Worm (Caenorhabditis elegans) whole organism, late embryonic: Measurements from ENCODE around the gene sdz-31.
A peak's percentile ranks its signal among the peaks of the same experiment; 100 is the strongest.

Source experiments
- C08G9.2 ChIP-seq: sonication (generic microtip); optimal IDR thresholded peaks from 2 replicates; lab custom pipeline; 2016; ENCODE audit warnings: mild to moderate bottlenecking, missing genetic modification characterization, moderate library complexity, missing compliant biosample characterization
- F13H6.1 ChIP-seq: sonication (generic microtip); optimal IDR thresholded peaks from 2 replicates; lab custom pipeline; 2016; ENCODE audit warnings: missing genetic modification characterization, missing compliant biosample characterization
- K02D7.2 ChIP-seq: sonication (generic microtip); optimal IDR thresholded peaks from 2 replicates; lab custom pipeline; 2017; ENCODE audit warnings: mild to moderate bottlenecking, missing genetic modification characterization, missing compliant biosample characterization
- K09A11.1 ChIP-seq: sonication (generic microtip); optimal IDR thresholded peaks from 2 replicates; lab custom pipeline; 2017; ENCODE audit warnings: antibody characterized with exemption, mild to moderate bottlenecking, missing genetic modification characterization, missing compliant biosample characterization; ENCODE audit not compliant: insufficient read depth
- T23F11.4 ChIP-seq: fragments of 200-800 bp; sonication (Bioruptor generic); optimal IDR thresholded peaks from 2 replicates; lab custom pipeline; 2018; ENCODE audit warnings: mild to moderate bottlenecking, missing genetic modification characterization, missing compliant biosample characterization
- Y22D7AL.16 ChIP-seq: sonication (generic microtip); optimal IDR thresholded peaks from 2 replicates; lab custom pipeline; 2016; ENCODE audit warnings: missing genetic modification characterization, missing compliant biosample characterization
- ceh-14 ChIP-seq: sonication (generic microtip); optimal IDR thresholded peaks from 2 replicates; lab custom pipeline; 2016; ENCODE audit warnings: missing genotype, missing genetic modification characterization, missing compliant biosample characterization
- ceh-18 ChIP-seq: sonication (generic microtip); optimal IDR thresholded peaks from 2 replicates; lab custom pipeline; 2016; ENCODE audit warnings: missing genetic modification characterization, missing compliant biosample characterization
- ceh-24 ChIP-seq: sonication (generic microtip); optimal IDR thresholded peaks from 2 replicates; lab custom pipeline; 2016; ENCODE audit warnings: mild to moderate bottlenecking, missing genetic modification characterization, missing compliant biosample characterization
- ceh-30 ChIP-seq: fragments of 150-350 bp; optimal IDR thresholded peaks from 2 replicates; lab custom pipeline; 2014; ENCODE audit warnings: missing biosample characterization, missing genetic modification characterization
- ceh-31 ChIP-seq: sonication (generic microtip); optimal IDR thresholded peaks from 2 replicates; lab custom pipeline; 2016; ENCODE audit warnings: missing genetic modification characterization, missing compliant biosample characterization
- ceh-45 ChIP-seq: fragments of 200-800 bp; sonication (Bioruptor generic); IDR thresholded peaks from 2 replicates; pipeline ENCODE4 v1.3.6; 2022; ENCODE audit warnings: missing genetic modification reagents, missing genetic modification characterization, missing compliant biosample characterization
- elt-2 ChIP-seq: sonication (generic microtip); optimal IDR thresholded peaks from 2 replicates; lab custom pipeline; 2016; ENCODE audit warnings: missing genetic modification reagents, missing genetic modification characterization, missing compliant biosample characterization
- elt-4 ChIP-seq: sonication (generic microtip); optimal IDR thresholded peaks from 2 replicates; lab custom pipeline; 2016; ENCODE audit warnings: missing genetic modification characterization, missing compliant biosample characterization
- ets-4 ChIP-seq: sonication (generic microtip); optimal IDR thresholded peaks from 2 replicates; lab custom pipeline; 2016; ENCODE audit warnings: missing genetic modification characterization, missing compliant biosample characterization
- fax-1 ChIP-seq: sonication (generic microtip); optimal IDR thresholded peaks from 2 replicates; lab custom pipeline; 2016; ENCODE audit warnings: missing genotype, missing genetic modification characterization, missing compliant biosample characterization
- fkh-10 ChIP-seq: fragments of 150-350 bp; optimal IDR thresholded peaks from 2 replicates; lab custom pipeline; 2014; ENCODE audit warnings: missing biosample characterization, missing genetic modification reagents, missing genetic modification characterization
- fkh-6 ChIP-seq: sonication (generic microtip); optimal IDR thresholded peaks from 2 replicates; lab custom pipeline; 2016; ENCODE audit warnings: missing genetic modification characterization, missing compliant biosample characterization
- gmeb-2 ChIP-seq: sonication (generic microtip); optimal IDR thresholded peaks from 2 replicates; lab custom pipeline; 2016; ENCODE audit warnings: missing genetic modification characterization, inconsistent platforms, missing compliant biosample characterization
- lin-11 ChIP-seq: fragments of 200-800 bp; sonication (Bioruptor generic); optimal IDR thresholded peaks from 2 replicates; lab custom pipeline; 2018; ENCODE audit warnings: mild to moderate bottlenecking, missing genetic modification characterization, missing compliant biosample characterization
- madf-2 ChIP-seq: sonication (generic microtip); optimal IDR thresholded peaks from 2 replicates; lab custom pipeline; 2017; ENCODE audit warnings: missing genetic modification characterization, missing compliant biosample characterization
- nfya-1 ChIP-seq: sonication (generic microtip); optimal IDR thresholded peaks from 2 replicates; lab custom pipeline; 2017; ENCODE audit warnings: missing genetic modification characterization, mild to moderate bottlenecking, missing compliant biosample characterization, antibody characterized with exemption, moderate library complexity
- nhr-232 ChIP-seq: sonication (generic microtip); optimal IDR thresholded peaks from 2 replicates; lab custom pipeline; 2016; ENCODE audit warnings: missing genetic modification characterization, missing compliant biosample characterization
- npax-4 ChIP-seq: sonication (generic microtip); optimal IDR thresholded peaks from 2 replicates; lab custom pipeline; 2016; ENCODE audit warnings: missing genetic modification characterization, missing compliant biosample characterization
- odd-2 ChIP-seq: sonication (generic microtip); optimal IDR thresholded peaks from 2 replicates; lab custom pipeline; 2017; ENCODE audit warnings: antibody characterized with exemption, mild to moderate bottlenecking, missing genetic modification characterization, missing compliant biosample characterization
- pha-2 ChIP-seq: sonication (generic microtip); optimal IDR thresholded peaks from 2 replicates; lab custom pipeline; 2017; ENCODE audit warnings: mild to moderate bottlenecking, missing genetic modification characterization, missing compliant biosample characterization
- pqm-1 ChIP-seq: sonication (generic microtip); optimal IDR thresholded peaks from 2 replicates; lab custom pipeline; 2016; ENCODE audit warnings: missing genetic modification characterization, missing compliant biosample characterization
- pros-1 ChIP-seq: fragments of 150-350 bp; optimal IDR thresholded peaks from 2 replicates; lab custom pipeline; 2014; ENCODE audit warnings: missing biosample characterization, missing genetic modification reagents, missing genetic modification characterization
- ref-2 ChIP-seq: sonication (generic microtip); optimal IDR thresholded peaks from 2 replicates; lab custom pipeline; 2016; ENCODE audit warnings: missing genetic modification characterization, missing compliant biosample characterization
- rnt-1 ChIP-seq: sonication (generic microtip); optimal IDR thresholded peaks from 2 replicates; lab custom pipeline; 2016; ENCODE audit warnings: missing genetic modification characterization, missing compliant biosample characterization
- sox-2 ChIP-seq: fragments of 200-800 bp; sonication (Bioruptor generic); IDR thresholded peaks from 2 replicates; pipeline ENCODE4 v1.3.6; 2022; ENCODE audit warnings: missing genetic modification reagents, missing genetic modification characterization, missing compliant biosample characterization
- tbx-2 ChIP-seq: sonication (generic microtip); optimal IDR thresholded peaks from 2 replicates; lab custom pipeline; 2016; ENCODE audit warnings: missing genetic modification characterization, missing compliant biosample characterization
- unc-3 ChIP-seq, 2 experiments: fragments of 200-800 bp in 1 of 2; sonication (Bioruptor generic) in 1 of 2; sonication (generic microtip) in 1 of 2; conservative IDR thresholded peaks in 1 of 2; optimal IDR thresholded peaks in 1 of 2; 2 replicates each; pipeline versions ENCODE4 v1.3.6 to Lab custom; 2016 to 2022; ENCODE audit warnings: missing compliant biosample characterization in 2 of 2, missing genetic modification characterization in 2 of 2, missing genetic modification reagents in 1 of 2
- unc-42 ChIP-seq: sonication (generic microtip); optimal IDR thresholded peaks from 2 replicates; lab custom pipeline; 2016; ENCODE audit warnings: missing genotype, missing genetic modification characterization, missing compliant biosample characterization
- unc-55 ChIP-seq: sonication (generic microtip); optimal IDR thresholded peaks from 2 replicates; lab custom pipeline; 2017; ENCODE audit warnings: missing biosample characterization, missing genetic modification reagents, missing genetic modification characterization

The sdz-31 gene

ce11 chrV:9855920-9856852 lies 23.8 kb upstream of the sdz-31 start:
- TF ChIP-seq ceh-31 (tag; lab: Kevin White, UChicago) (peak; percentile 21), unc-42 (tag; lab: Kevin White, UChicago) (no peak), nfya-1 (tag; lab: Kevin White, UChicago) (peak; percentile 23), ceh-18 (tag; lab: Kevin White, UChicago) (peak; percentile 18), ref-2 (peak; percentile 31), pros-1 (tag; lab: Kevin White, UChicago) (peak; percentile 32), pha-2 (tag; lab: Kevin White, UChicago) (peak; percentile 12), tbx-2 (tag; lab: Kevin White, UChicago) (peak; percentile 24), elt-2 (tag; lab: Kevin White, UChicago) (peak; percentile 3), C08G9.2 (peak; percentile 1), Y22D7AL.16 (tag; lab: Kevin White, UChicago) (no peak), gmeb-2 (tag; lab: Kevin White, UChicago) (no peak), fax-1 (tag; lab: Kevin White, UChicago) (no peak), ceh-24 (tag; lab: Kevin White, UChicago) (no peak)
- TF ChIP-seq, all 69 proteins: peak for 9

ce11 chrV:9856978-9857377 lies 23.0 kb upstream of the sdz-31 start:
- no peak for TF ChIP-seq madf-2 (tag; lab: Kevin White, UChicago)
- no peak for TF ChIP-seq ets-4 (tag; lab: Kevin White, UChicago)
- TF ChIP-seq unc-3 (GFP tag; conservative IDR thresholded peaks at IDR 0.05; lab: Robert Waterston, UW) = no peak
- no peak for TF ChIP-seq unc-3 (tag; optimal IDR thresholded peaks at IDR 0.05; lab: Kevin White, UChicago)
- no peak for TF ChIP-seq unc-55 (GFP tag; lab: Kevin White, UChicago)
- no peak for TF ChIP-seq rnt-1 (tag; lab: Kevin White, UChicago)

ce11 chrV:9859863-9860262 lies 20.1 kb upstream of the sdz-31 start, which contains the start of gene lsy-12:
Gene lsy-12 (minus strand): TSS chrV:9859963.
- no peak for TF ChIP-seq lin-11 (tag; lab: Kevin White, UChicago)
- no peak for TF ChIP-seq fkh-10 (GFP tag; lab: Kevin White, UChicago)
- TF ChIP-seq odd-2 (tag; lab: Kevin White, UChicago) = no peak
- no peak for TF ChIP-seq elt-4
- TF ChIP-seq fkh-6 (tag; lab: Kevin White, UChicago) = no peak
- no peak for TF ChIP-seq ceh-18 (tag; lab: Kevin White, UChicago)
- TF ChIP-seq sox-2 (GFP tag; lab: Robert Waterston, UW) = no peak
- TF ChIP-seq elt-2 (tag; lab: Kevin White, UChicago) = no peak
- no peak for TF ChIP-seq nhr-232 (tag; lab: Kevin White, UChicago)
- TF ChIP-seq T23F11.4 (GFP tag; lab: Kevin White, UChicago) = no peak
- no peak for TF ChIP-seq ceh-45 (GFP tag; lab: Robert Waterston, UW)

DNA sequence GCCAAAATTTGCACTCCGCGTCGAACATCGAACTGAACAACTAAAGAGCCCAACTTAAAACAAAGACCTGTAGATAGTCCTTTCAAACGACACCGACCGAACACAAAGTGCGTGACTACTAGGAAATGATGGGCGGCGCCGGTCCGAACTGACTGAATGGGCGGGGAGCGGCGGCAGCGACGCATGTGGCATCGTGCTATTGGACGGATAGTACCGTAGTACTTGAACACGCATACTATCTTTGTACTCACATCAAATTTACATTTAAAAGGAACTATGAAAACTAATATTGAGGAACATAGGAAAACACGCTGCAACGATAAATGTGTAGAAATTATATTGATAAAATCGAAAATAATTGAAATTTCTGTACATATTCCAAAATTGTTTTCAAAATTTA lies 19.6 kb upstream of the sdz-31 start:
- no peak for TF ChIP-seq K02D7.2 (tag; lab: Kevin White, UChicago)
- TF ChIP-seq nfya-1 (tag; lab: Kevin White, UChicago) = peak; percentile 91

DNA sequence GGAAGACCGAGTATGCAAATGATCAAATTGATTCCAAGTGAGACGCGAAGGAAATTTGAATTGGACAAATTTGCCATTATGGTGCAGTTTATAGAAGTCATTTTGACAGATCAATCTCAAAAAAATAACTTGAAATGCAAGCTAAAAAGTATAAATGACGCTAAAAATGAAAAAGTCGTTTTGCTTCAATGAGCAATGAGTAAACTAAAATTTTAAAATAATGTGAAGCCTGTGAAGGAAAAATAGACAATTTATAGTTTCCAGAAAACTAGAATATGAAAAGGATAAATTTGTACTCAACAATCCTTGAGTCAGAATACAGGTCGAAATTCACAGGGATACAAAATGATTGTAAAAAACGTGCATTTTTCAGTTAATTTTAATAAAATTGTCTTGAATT lies 11.7 kb upstream of the sdz-31 start, which contains the start of gene srab-17:
TSS of gene srab-17 (minus strand) at position 101 of the 400 bp plus-strand sequence.
- TF ChIP-seq F13H6.1 (tag; lab: Kevin White, UChicago) (no peak), pqm-1 (no peak), ceh-30 (tag; lab: Kevin White, UChicago) (no peak), lin-11 (tag; lab: Kevin White, UChicago) (no peak), K09A11.1 (tag; lab: Kevin White, UChicago) (no peak), npax-4 (no peak), nhr-232 (tag; lab: Kevin White, UChicago) (no peak), ceh-14 (no peak)
- TF ChIP-seq, all 69 proteins: peak for 0
